Fruit fly (Drosophila melanogaster) whole organism, embryonic: Measurements from ENCODE around the gene CG15390.

Experiments used
- Asciz ChIP-seq: fragments of 200-800 bp; sonication (Bioruptor generic); optimal IDR thresholded peaks from 2 replicates; lab custom pipeline; 2017; ENCODE audit warnings: missing biosample characterization, mild to moderate bottlenecking, missing genetic modification characterization, missing genetic modification reagents
- B-H1 ChIP-seq: fragments of 200-800 bp; sonication (Bioruptor generic); IDR thresholded peaks from 3 replicates; pipeline ENCODE4 v1.3.6; 2022; ENCODE audit warnings: missing biosample characterization, missing genetic modification characterization
- CG11247 ChIP-seq: fragments of 200-800 bp; sonication (Bioruptor generic); IDR thresholded peaks from 2 replicates; pipeline ENCODE4 v1.3.6; 2022; ENCODE audit warnings: missing biosample characterization, missing genetic modification characterization
- CG11560 ChIP-seq: fragments of 200-800 bp; sonication (Bioruptor generic); IDR thresholded peaks from 3 replicates; pipeline ENCODE4 v1.3.6; 2022; ENCODE audit warnings: missing biosample characterization, missing genetic modification characterization
- CG14667 ChIP-seq: fragments of 200-800 bp; sonication (Bioruptor generic); IDR thresholded peaks from 2 replicates; pipeline ENCODE4 v1.3.6; 2022; ENCODE audit warnings: missing biosample characterization, missing genetic modification characterization
- CG15269 ChIP-seq: fragments of 200-800 bp; sonication (Bioruptor generic); optimal IDR thresholded peaks from 2 replicates; lab custom pipeline; 2018; ENCODE audit warnings: missing biosample characterization, mild to moderate bottlenecking, missing genetic modification characterization, moderate library complexity
- CG16815 ChIP-seq: fragments of 200-800 bp; sonication (Bioruptor generic); optimal IDR thresholded peaks from 3 replicates; lab custom pipeline; 2017; ENCODE audit warnings: missing biosample characterization, mild to moderate bottlenecking, missing genetic modification characterization
- CG1792 ChIP-seq: fragments of 200-800 bp; sonication (Bioruptor generic); optimal IDR thresholded peaks from 2 replicates; lab custom pipeline; 2016; ENCODE audit warnings: missing biosample characterization, missing genetic modification characterization
- CG18619 ChIP-seq: fragments of 200-800 bp; sonication (Bioruptor generic); optimal IDR thresholded peaks from 3 replicates; lab custom pipeline; 2017; ENCODE audit warnings: missing biosample characterization, mild to moderate bottlenecking, missing genetic modification characterization
- CG3163 ChIP-seq: fragments of 200-800 bp; sonication (Bioruptor generic); optimal IDR thresholded peaks from 3 replicates; lab custom pipeline; 2016; ENCODE audit warnings: missing biosample characterization, missing genetic modification characterization
- CG32767 ChIP-seq: fragments of 200-800 bp; sonication (Bioruptor generic); IDR thresholded peaks from 2 replicates; pipeline ENCODE4 v1.3.6; 2022; ENCODE audit warnings: missing biosample characterization, missing genetic modification characterization
- CG6254 ChIP-seq: fragments of 200-800 bp; sonication (Bioruptor generic); optimal IDR thresholded peaks from 3 replicates; lab custom pipeline; 2017; ENCODE audit warnings: mild to moderate bottlenecking, missing biosample characterization, missing genetic modification reagents, missing genetic modification characterization
- CG7928 ChIP-seq: fragments of 200-800 bp; sonication (Bioruptor generic); optimal IDR thresholded peaks from 2 replicates; lab custom pipeline; 2017; ENCODE audit warnings: missing biosample characterization, mild to moderate bottlenecking, missing genetic modification characterization
- CG7987 ChIP-seq: fragments of 200-800 bp; sonication (Bioruptor generic); optimal IDR thresholded peaks from 2 replicates; lab custom pipeline; 2018; ENCODE audit warnings: missing biosample characterization, mild to moderate bottlenecking, missing genetic modification characterization, moderate library complexity
- CoRest ChIP-seq: fragments of 200-800 bp; sonication (Bioruptor generic); optimal IDR thresholded peaks from 3 replicates; lab custom pipeline; 2018; ENCODE audit warnings: missing biosample characterization, mild to moderate bottlenecking, missing genetic modification characterization, moderate library complexity
- Doc3 ChIP-seq: fragments of 200-800 bp; sonication (Bioruptor generic); IDR thresholded peaks from 3 replicates; pipeline ENCODE4 v1.3.6; 2022; ENCODE audit warnings: missing biosample characterization, missing genetic modification characterization; ENCODE audit not compliant: partially characterized antibody
- ERR ChIP-seq: fragments of 200-800 bp; sonication (Bioruptor generic); optimal IDR thresholded peaks from 2 replicates; lab custom pipeline; 2016; ENCODE audit warnings: missing biosample characterization, missing genetic modification characterization
- HmgZ ChIP-seq: fragments of 200-800 bp; sonication (Bioruptor generic); optimal IDR thresholded peaks from 2 replicates; lab custom pipeline; 2018; ENCODE audit warnings: missing biosample characterization, mild to moderate bottlenecking, missing genetic modification characterization
- Lpt ChIP-seq: fragments of >200 bp; optimal IDR thresholded peaks from 2 replicates; lab custom pipeline; 2018; ENCODE audit warnings: missing biosample characterization, missing genetic modification characterization
- Med ChIP-seq: fragments of 200-800 bp; sonication (Bioruptor generic); peaks from one replicate; lab custom pipeline; 2016; ENCODE audit warnings: missing biosample characterization, missing genetic modification characterization, mild to moderate bottlenecking, inconsistent platforms, moderate library complexity
- Myb ChIP-seq: fragments of 200-800 bp; sonication (Bioruptor generic); optimal IDR thresholded peaks from 2 replicates; lab custom pipeline; 2016; ENCODE audit warnings: missing biosample characterization, missing genetic modification characterization
- Poxn ChIP-seq: fragments of 200-800 bp; sonication (Bioruptor generic); IDR thresholded peaks from 2 replicates; pipeline ENCODE4 v1.3.6; 2022; ENCODE audit warnings: missing biosample characterization, missing genetic modification characterization
- Ravus ChIP-seq: fragments of 200-800 bp; sonication (Bioruptor generic); IDR thresholded peaks from 2 replicates; pipeline ENCODE4 v1.3.6; 2022; ENCODE audit warnings: missing biosample characterization, missing genetic modification characterization
- Six4 ChIP-seq: fragments of 200-800 bp; sonication (Bioruptor generic); optimal IDR thresholded peaks from 2 replicates; lab custom pipeline; 2016; ENCODE audit warnings: missing biosample characterization, missing genetic modification characterization
- Sox100B ChIP-seq: fragments of 200-800 bp; sonication (Bioruptor generic); optimal IDR thresholded peaks from 3 replicates; lab custom pipeline; 2018; ENCODE audit warnings: missing biosample characterization, mild to moderate bottlenecking, missing genetic modification characterization
- Sox102F ChIP-seq: fragments of 200-800 bp; sonication (Bioruptor generic); optimal IDR thresholded peaks from 2 replicates; lab custom pipeline; 2018; ENCODE audit warnings: missing biosample characterization, mild to moderate bottlenecking, missing genetic modification characterization, moderate library complexity
- Sry-δ ChIP-seq: fragments of 200-800 bp; sonication (Bioruptor generic); optimal IDR thresholded peaks from 2 replicates; lab custom pipeline; 2016; ENCODE audit warnings: missing biosample characterization, missing genetic modification characterization
- Usf ChIP-seq: fragments of 200-800 bp; sonication (Bioruptor generic); optimal IDR thresholded peaks from 2 replicates; lab custom pipeline; 2017; ENCODE audit warnings: missing genotype, missing biosample characterization, missing genetic modification characterization
- amos ChIP-seq: fragments of 200-800 bp; sonication (Bioruptor generic); IDR thresholded peaks from 2 replicates; pipeline ENCODE4 v1.3.6; 2022; ENCODE audit warnings: missing biosample characterization, missing genetic modification characterization; ENCODE audit not compliant: partially characterized antibody
- ash1 ChIP-seq: fragments of 200-800 bp; sonication (Bioruptor generic); optimal IDR thresholded peaks from 2 replicates; lab custom pipeline; 2018; ENCODE audit warnings: missing biosample characterization, mild to moderate bottlenecking, missing genetic modification characterization
- bcd ChIP-seq: fragments of 200-800 bp; sonication (Bioruptor generic); optimal IDR thresholded peaks from 2 replicates; lab custom pipeline; 2017; ENCODE audit warnings: missing biosample characterization, mild to moderate bottlenecking, missing genetic modification characterization
- cato ChIP-seq: fragments of 200-800 bp; sonication (Bioruptor generic); optimal IDR thresholded peaks from 2 replicates; lab custom pipeline; 2016; ENCODE audit warnings: missing biosample characterization, missing genetic modification characterization, borderline replicate concordance
- fd102C ChIP-seq: fragments of 200-800 bp; sonication (Bioruptor generic); optimal IDR thresholded peaks from 2 replicates; lab custom pipeline; 2018; ENCODE audit warnings: missing biosample characterization, mild to moderate bottlenecking, missing genetic modification characterization, moderate library complexity
- gcm ChIP-seq: fragments of 200-800 bp; sonication (Bioruptor generic); optimal IDR thresholded peaks from 2 replicates; lab custom pipeline; 2019; ENCODE audit warnings: missing biosample characterization, mild to moderate bottlenecking, missing genetic modification characterization, moderate library complexity
- grau ChIP-seq: fragments of 200-800 bp; optimal IDR thresholded peaks from 3 replicates; lab custom pipeline; 2019; ENCODE audit warnings: missing biosample characterization, mild to moderate bottlenecking, missing genetic modification characterization, moderate library complexity
- gro ChIP-seq: fragments of 200-800 bp; sonication (Bioruptor generic); optimal IDR thresholded peaks from 2 replicates; lab custom pipeline; 2016; ENCODE audit warnings: missing biosample characterization, missing genetic modification characterization
- jigr1 ChIP-seq: fragments of 200-800 bp; sonication (Bioruptor generic); IDR thresholded peaks from 3 replicates; pipeline ENCODE4 v1.3.6; 2022; ENCODE audit warnings: missing biosample characterization, missing genetic modification characterization
- kah ChIP-seq: fragments of 200-800 bp; sonication (Bioruptor generic); optimal IDR thresholded peaks from 2 replicates; lab custom pipeline; 2018; ENCODE audit warnings: missing biosample characterization, mild to moderate bottlenecking, missing genetic modification characterization
- lmd ChIP-seq: fragments of 200-800 bp; sonication (Bioruptor generic); IDR thresholded peaks from 2 replicates; pipeline ENCODE4 v1.3.6; 2022; ENCODE audit warnings: missing biosample characterization, missing genetic modification characterization
- mam ChIP-seq: fragments of 200-800 bp; sonication (Bioruptor generic); optimal IDR thresholded peaks from 3 replicates; lab custom pipeline; 2016; ENCODE audit warnings: missing biosample characterization, missing genetic modification characterization
- nerfin-1 ChIP-seq: fragments of 200-800 bp; sonication (Bioruptor generic); optimal IDR thresholded peaks from 3 replicates; lab custom pipeline; 2019; ENCODE audit warnings: missing biosample characterization, mild to moderate bottlenecking, missing genetic modification characterization, moderate library complexity
- oc ChIP-seq: fragments of 200-800 bp; sonication (Bioruptor generic); optimal IDR thresholded peaks from 2 replicates; lab custom pipeline; 2018; ENCODE audit warnings: missing biosample characterization, mild to moderate bottlenecking, missing genetic modification characterization, moderate library complexity
- salm ChIP-seq: fragments of 200-800 bp; sonication (Bioruptor generic); optimal IDR thresholded peaks from 2 replicates; lab custom pipeline; 2018; ENCODE audit warnings: missing biosample characterization, mild to moderate bottlenecking, missing genetic modification characterization
- sisA ChIP-seq: fragments of 200-800 bp; sonication (Bioruptor generic); IDR thresholded peaks from 2 replicates; pipeline ENCODE4 v1.3.6; 2022; ENCODE audit warnings: missing biosample characterization, missing genetic modification characterization
- slou ChIP-seq: fragments of 200-800 bp; sonication (Bioruptor generic); optimal IDR thresholded peaks from 3 replicates; lab custom pipeline; 2016; ENCODE audit warnings: missing biosample characterization, missing genetic modification characterization
- trem ChIP-seq: fragments of 200-800 bp; optimal IDR thresholded peaks from 3 replicates; lab custom pipeline; 2019; ENCODE audit warnings: missing biosample characterization, mild to moderate bottlenecking, missing genetic modification characterization, moderate library complexity
- vnd ChIP-seq: fragments of 200-800 bp; sonication (Bioruptor generic); IDR thresholded peaks from 3 replicates; pipeline ENCODE4 v1.3.6; 2022; ENCODE audit warnings: missing biosample characterization, missing genetic modification characterization; ENCODE audit not compliant: partially characterized antibody
- yki ChIP-seq: fragments of >200 bp; optimal IDR thresholded peaks from 3 replicates; lab custom pipeline; 2018
- zen2 ChIP-seq: fragments of 200-800 bp; sonication (Bioruptor generic); IDR thresholded peaks from 3 replicates; pipeline ENCODE4 v1.3.6; 2022; ENCODE audit warnings: missing biosample characterization, missing genetic modification characterization; ENCODE audit not compliant: partially characterized antibody

The CG15390 gene

DNA sequence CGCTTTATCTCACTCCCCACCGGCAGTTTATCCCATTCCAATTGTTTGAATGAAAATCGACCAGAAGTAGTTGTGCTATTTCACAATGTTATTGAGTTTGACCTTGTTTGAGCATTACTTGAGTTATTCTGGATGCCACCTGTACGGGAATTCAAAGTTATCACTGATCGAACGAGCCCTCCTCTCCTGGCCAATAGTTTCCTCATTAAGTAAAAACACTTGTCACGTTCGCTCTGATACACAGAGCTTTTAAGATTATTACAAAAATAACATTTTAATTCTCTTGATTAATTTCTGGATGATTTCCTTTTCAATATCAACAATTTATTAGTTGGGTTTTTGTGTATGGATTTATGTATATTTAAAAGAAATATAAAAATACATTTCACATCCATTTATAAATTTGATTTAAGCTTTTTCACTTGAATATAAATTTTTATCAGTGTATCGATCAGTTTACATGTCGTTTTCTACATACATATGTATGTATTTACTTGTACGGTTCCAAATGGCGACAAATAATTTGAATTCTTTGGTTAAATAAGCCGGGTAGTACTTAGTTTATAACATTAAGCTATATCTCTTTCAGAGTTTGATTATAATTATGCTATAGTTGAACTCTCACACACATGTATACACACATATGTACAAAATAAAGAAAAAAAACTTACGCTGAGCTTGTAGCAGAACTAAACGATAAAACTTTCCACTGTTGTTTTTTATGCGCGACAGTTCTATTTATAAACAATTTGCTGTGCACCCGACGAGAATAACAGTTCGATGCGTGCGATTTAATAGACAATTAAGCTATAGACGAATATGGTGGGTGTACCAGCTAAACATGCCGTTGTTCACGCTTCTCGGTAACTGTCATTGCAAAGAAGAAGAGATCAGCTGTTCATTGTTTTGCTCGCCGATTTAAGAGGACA, at the start of gene CG15390, which contains the start of gene CG3609 (continued):
- no peak for TF ChIP-seq fd102C (GFP tag; lab: Kevin White, UChicago)
- peak; percentile 64 for TF ChIP-seq Six4
- TF ChIP-seq B-H1 (GFP tag; lab: Robert Waterston, UW), result peak; percentile 66
- TF ChIP-seq bcd (GFP tag; lab: Kevin White, UChicago), result peak; percentile 71
- TF ChIP-seq oc (tag; lab: Kevin White, UChicago), result peak; percentile 58
- peak; percentile 41 for TF ChIP-seq cato
- TF ChIP-seq CG14667, result peak; percentile 65
- TF ChIP-seq CG7928 (GFP tag; lab: Kevin White, UChicago), result peak; percentile 45
- peak; percentile 81 for TF ChIP-seq Sox102F (GFP tag; lab: Kevin White, UChicago)
- no peak for TF ChIP-seq vnd
- TF ChIP-seq HmgZ (tag; lab: Kevin White, UChicago), result peak; percentile 87
- TF ChIP-seq CG16815 (GFP tag; lab: Kevin White, UChicago), result peak; percentile 48
- TF ChIP-seq Sry-δ (GFP tag; lab: Kevin White, UChicago), result peak; percentile 66
- peak; percentile 83 for TF ChIP-seq CG11247 (GFP tag; lab: Robert Waterston, UW)
- peak; percentile 22 for TF ChIP-seq CG6254 (GFP tag; lab: Kevin White, UChicago)
- TF ChIP-seq mam, result peak; percentile 89
- peak; percentile 91 for TF ChIP-seq ERR (GFP tag; lab: Kevin White, UChicago)
- TF ChIP-seq jigr1, result no peak
- peak; percentile 58 for TF ChIP-seq Sox100B (GFP tag; lab: Kevin White, UChicago)
- TF ChIP-seq lmd, result peak; percentile 73
- peak; percentile 81 for TF ChIP-seq CG3163
- TF ChIP-seq zen2 (GFP tag; lab: Robert Waterston, UW), result no peak
- peak; percentile 76 for TF ChIP-seq sisA (GFP tag; lab: Robert Waterston, UW)
- TF ChIP-seq gro (GFP tag; lab: Kevin White, UChicago), result peak; percentile 97
- peak; percentile 10 for TF ChIP-seq trem
- TF ChIP-seq Doc3 (GFP tag; lab: Robert Waterston, UW), result no peak
- peak; percentile 77 for TF ChIP-seq CG15269
- TF ChIP-seq CG32767 (GFP tag; lab: Robert Waterston, UW), result peak; percentile 62
- TF ChIP-seq CG7987, result peak; percentile 72
- peak; percentile 63 for TF ChIP-seq Poxn
- peak; percentile 86 for TF ChIP-seq ash1 (GFP tag; lab: Kevin White, UChicago)
- TF ChIP-seq salm, result peak; percentile 9
- peak; percentile 69 for TF ChIP-seq CG18619 (GFP tag; lab: Kevin White, UChicago)
- no peak; the same call in 1 of the 2 replicates for TF ChIP-seq Ravus (GFP tag; lab: Robert Waterston, UW)
- peak; percentile 6 for TF ChIP-seq kah (GFP tag; lab: Kevin White, UChicago)
- TF ChIP-seq Usf (GFP tag; lab: Kevin White, UChicago), result peak; percentile 44
- TF ChIP-seq grau (tag; lab: Kevin White, UChicago), result peak; percentile 74
- TF ChIP-seq Asciz (GFP tag; lab: Kevin White, UChicago), result peak; percentile 29
- TF ChIP-seq CG11560 (tag; lab: Robert Waterston, UW), result peak; percentile 68
- TF ChIP-seq slou (GFP tag; lab: Kevin White, UChicago), result peak; percentile 51
- TF ChIP-seq CG1792 (GFP tag; lab: Kevin White, UChicago), result peak; percentile 78
- TF ChIP-seq amos (GFP tag; lab: Robert Waterston, UW), result peak; percentile 40; the same call in 1 of the 2 replicates
- TF ChIP-seq gcm (GFP tag; lab: Kevin White, UChicago), result peak; percentile 54
- TF ChIP-seq CoRest (tag; lab: Kevin White, UChicago), result peak; percentile 62
- peak; percentile 6 for TF ChIP-seq nerfin-1 (tag; lab: Kevin White, UChicago)
- TF ChIP-seq Med (GFP tag; lab: Kevin White, UChicago), result peak; percentile 99
- TF ChIP-seq yki (lab: Kevin White, UChicago), result no peak
- peak; percentile 81 for TF ChIP-seq Myb (GFP tag; lab: Kevin White, UChicago)
- TF ChIP-seq Lpt (GFP tag; lab: Kevin White, UChicago), result no peak
